Worm (Caenorhabditis elegans) whole organism, L4/young adult: ENCODE results near the gene C36C5.14.

Experiments used
- W03F9.2 ChIP-seq: fragments of 150-350 bp; optimal IDR thresholded peaks from 2 replicates; lab custom pipeline; 2014; ENCODE audit warnings: missing biosample characterization, missing genetic modification characterization
- dao-5 ChIP-seq: sonication (generic microtip); optimal IDR thresholded peaks from 2 replicates; lab custom pipeline; 2016; ENCODE audit warnings: missing genotype, missing genetic modification characterization, moderate library complexity, missing compliant biosample characterization
- him-1 ChIP-seq: sonication (generic microtip); optimal IDR thresholded peaks from 2 replicates; lab custom pipeline; 2016; ENCODE audit warnings: missing genotype, missing genetic modification reagents, missing genetic modification characterization, missing compliant biosample characterization

DNA sequence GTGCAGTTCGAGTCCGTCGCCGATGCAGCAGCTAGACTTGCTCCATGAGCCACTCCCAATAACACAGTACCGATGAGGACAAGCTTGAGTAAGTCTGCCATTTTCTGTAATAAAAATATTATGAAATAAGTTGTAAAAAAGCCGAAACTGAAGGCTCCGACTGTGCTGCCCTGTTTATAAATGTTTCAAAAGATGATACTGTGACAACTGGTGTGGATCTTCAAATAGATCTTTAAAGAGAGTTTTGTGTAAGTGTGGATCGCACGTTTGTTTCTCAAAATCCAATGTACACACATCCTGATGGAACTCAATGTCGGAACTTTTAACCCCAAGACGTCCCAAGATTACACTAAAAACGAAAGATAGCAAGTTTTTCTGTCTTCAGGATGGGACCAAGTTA lies 3.3 kb upstream of the C36C5.14 start, which contains the start of gene C36C5.15:
- TF ChIP-seq dao-5 (tag; lab: Kevin White, UChicago) (no peak), W03F9.2 (tag; lab: Kevin White, UChicago) (no peak), him-1 (no peak)
